Worm (Caenorhabditis elegans) whole organism, mixed stage, embryonic: ENCODE data around the gene mpz-6.

Source experiments
- ham-2 ChIP-seq: fragments of 200-800 bp; sonication (Bioruptor generic); optimal IDR thresholded peaks from 2 replicates; lab custom pipeline; 2018; ENCODE audit warnings: mild to moderate bottlenecking, missing genetic modification characterization, missing compliant biosample characterization
- nhr-237 ChIP-seq: fragments of 150-350 bp; optimal IDR thresholded peaks from 2 replicates; lab custom pipeline; 2014; ENCODE audit warnings: missing biosample characterization, missing genetic modification characterization
- nhr-28 ChIP-seq: fragments of 150-350 bp; optimal IDR thresholded peaks from 2 replicates; lab custom pipeline; 2014; ENCODE audit warnings: missing biosample characterization, missing genetic modification characterization

DNA sequence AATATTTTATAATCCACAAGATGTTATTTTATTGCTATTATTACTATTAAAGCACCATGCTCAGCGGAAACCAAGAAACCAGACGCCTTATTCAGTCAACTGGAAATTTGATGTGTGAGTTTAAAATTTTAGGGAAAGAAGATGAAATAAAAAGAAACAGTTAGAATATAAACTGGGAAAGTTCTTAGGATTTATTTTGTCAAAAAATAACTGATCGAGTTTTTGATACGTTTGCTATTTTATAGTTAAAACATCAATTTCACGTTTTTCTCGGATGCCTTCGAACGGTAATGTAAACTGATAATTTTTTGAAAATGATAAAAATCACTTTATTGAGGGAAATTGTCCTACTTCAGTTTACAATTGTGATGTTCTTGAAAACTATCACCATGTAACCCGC is 34.5 kb downstream of the mpz-6 start, which contains the start of gene C06C3.3:
- no peak for TF ChIP-seq ham-2
- no peak for TF ChIP-seq nhr-28 (tag; lab: Kevin White, UChicago)
- no peak for TF ChIP-seq nhr-237
